Worm (Caenorhabditis elegans) whole organism, L2 larva: ENCODE measurements around the gene W01B6.8.

Experiments used
- F13H6.1 ChIP-seq: sonication (generic microtip); optimal IDR thresholded peaks from 2 replicates; lab custom pipeline; 2016; ENCODE audit warnings: missing genetic modification characterization, missing compliant biosample characterization
- ZK546.5 ChIP-seq: sonication (generic microtip); optimal IDR thresholded peaks from 2 replicates; lab custom pipeline; 2017; ENCODE audit warnings: missing biosample characterization, missing genetic modification characterization
- mbf-1 ChIP-seq: sonication (generic microtip); optimal IDR thresholded peaks from 2 replicates; lab custom pipeline; 2017; ENCODE audit warnings: missing biosample characterization, missing genetic modification characterization
- nhr-11 ChIP-seq: fragments of 150-350 bp; optimal IDR thresholded peaks from 2 replicates; lab custom pipeline; 2014; ENCODE audit warnings: missing biosample characterization, missing genetic modification characterization
- nhr-12 ChIP-seq: fragments of 150-350 bp; optimal IDR thresholded peaks from 2 replicates; lab custom pipeline; 2014; ENCODE audit warnings: missing biosample characterization, missing genetic modification characterization
- sem-4 ChIP-seq: fragments of 150-350 bp; optimal IDR thresholded peaks from 2 replicates; lab custom pipeline; 2014; ENCODE audit warnings: missing biosample characterization, missing genetic modification reagents, missing genetic modification characterization
- skn-1 ChIP-seq: sonication (generic microtip); optimal IDR thresholded peaks from 2 replicates; lab custom pipeline; 2017; ENCODE audit warnings: missing biosample characterization, missing genetic modification characterization
- ztf-4 ChIP-seq: fragments of 150-350 bp; optimal IDR thresholded peaks from 2 replicates; lab custom pipeline; 2014; ENCODE audit warnings: missing biosample characterization, missing genetic modification characterization

DNA sequence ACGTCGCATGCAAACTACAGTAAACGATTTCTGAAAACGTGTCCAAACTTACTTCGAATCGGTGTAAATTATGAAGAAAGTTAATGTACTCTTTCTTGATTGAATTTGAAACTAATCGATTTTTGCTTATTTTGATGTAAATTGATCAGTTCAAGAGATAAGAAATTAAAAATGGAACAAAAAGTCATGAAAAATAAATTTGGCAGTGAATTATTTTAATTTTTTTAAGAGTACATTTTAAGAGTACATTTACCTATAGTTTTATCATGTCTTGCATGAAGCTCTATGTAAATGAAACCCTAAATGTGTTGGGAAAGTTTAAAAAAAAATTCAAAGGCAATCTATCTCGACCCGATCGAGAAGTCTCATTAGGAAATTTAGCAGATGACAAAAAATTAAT, 28.0 kb downstream of the W01B6.8 start, which contains the start of gene T04B2.7:
- TF ChIP-seq nhr-12 (tag; lab: Kevin White, UChicago) (no peak), F13H6.1 (tag; lab: Kevin White, UChicago) (no peak), ZK546.5 (no peak), skn-1 (tag; lab: Kevin White, UChicago) (no peak), mbf-1 (tag; lab: Kevin White, UChicago) (no peak), nhr-11 (tag; lab: Kevin White, UChicago) (no peak), ztf-4 (no peak), sem-4 (no peak)
